1 fruit fly cellular context compared by ENCODE assay signal in the genomic region with DNA sequence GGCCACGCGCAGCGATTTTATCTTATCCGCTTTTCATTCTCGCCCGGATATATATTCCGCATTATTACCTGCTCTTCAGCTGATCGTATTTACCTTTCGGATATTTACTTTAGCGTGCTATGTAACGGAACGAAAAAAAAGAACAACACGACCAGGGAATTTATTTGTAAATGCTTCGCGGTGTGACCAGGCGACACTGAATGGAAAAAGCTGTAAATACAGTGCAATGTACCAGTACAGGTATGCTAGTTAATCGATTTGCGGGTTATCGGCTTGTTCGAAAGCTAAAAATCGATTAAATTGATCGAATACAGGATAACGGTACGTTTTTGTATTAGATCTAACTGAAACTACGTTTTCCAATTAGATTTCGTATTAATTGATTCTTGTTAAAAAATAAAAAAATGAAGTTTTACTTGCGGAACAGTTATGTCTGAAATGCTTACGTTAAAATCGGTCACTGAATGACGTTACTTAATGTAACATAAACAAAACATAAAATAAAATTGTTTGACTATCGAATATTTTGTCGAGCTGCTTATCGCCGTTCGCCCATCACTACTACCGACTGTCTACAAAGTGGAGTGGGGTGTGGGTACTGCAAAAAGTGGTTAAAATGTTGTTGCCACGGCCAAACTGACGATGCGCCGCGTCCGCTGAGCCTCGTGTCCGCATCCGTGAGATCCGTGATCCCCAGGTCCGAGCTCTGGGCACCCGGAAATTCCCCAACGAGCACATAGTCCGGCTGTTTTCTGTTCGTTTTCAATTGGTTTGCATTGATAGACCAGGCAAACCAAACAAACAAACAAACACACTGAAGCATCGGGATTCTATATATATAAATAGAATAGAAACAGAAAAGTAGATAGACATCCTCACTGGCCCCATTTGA.
TF ChIP-seq lines count a peak whose summit lies in the region.

A gene (minus strand): TSS at position 203 of the 892 bp plus-strand sequence.
A gene (plus strand): TSS at position 553 of the 892 bp plus-strand sequence.

TF ChIP-seq in whole organism, embryonic, 481 proteins besides CTCF, POLR2A, EP300 and RAD21 (continued from another document and continues in another):
- TF ChIP-seq Gug (GFP tag; IDR thresholded peaks at IDR 0.05; lab: Robert Waterston, UW): no peak
- peak; percentile 51 for TF ChIP-seq CG4424 (GFP tag; optimal IDR thresholded peaks at IDR 0.05; lab: Kevin White, UChicago)
- peak; percentile 77 for TF ChIP-seq CG15011 (GFP tag; optimal IDR thresholded peaks at IDR 0.05; lab: Kevin White, UChicago)
- peak; percentile 43 for TF ChIP-seq CG4820 (GFP tag; optimal IDR thresholded peaks at IDR 0.05; lab: Kevin White, UChicago)
- no peak for TF ChIP-seq Doc2 (GFP tag; IDR thresholded peaks at IDR 0.05; lab: Robert Waterston, UW)
- TF ChIP-seq CG30020 (tag; optimal IDR thresholded peaks at IDR 0.05; lab: Kevin White, UChicago): peak; percentile 66
- TF ChIP-seq CG12104 (GFP tag; optimal IDR thresholded peaks at IDR 0.05; lab: Kevin White, UChicago): peak; percentile 75
- TF ChIP-seq CG12155 (GFP tag; optimal IDR thresholded peaks at IDR 0.05; lab: Kevin White, UChicago): peak; percentile 62
- TF ChIP-seq CG10431 (GFP tag; optimal IDR thresholded peaks at IDR 0.05; lab: Kevin White, UChicago): no peak
- peak; percentile 31; the same call in 1 of the 3 replicates for TF ChIP-seq dysf (GFP tag; IDR thresholded peaks at IDR 0.05; lab: Robert Waterston, UW)
- peak; percentile 46; the same call in 1 of the 3 replicates for TF ChIP-seq Doc3 (GFP tag; IDR thresholded peaks at IDR 0.05; lab: Robert Waterston, UW; ENCODE audit: partially characterized antibody)
- peak; percentile 54 for TF ChIP-seq Nf-YB (GFP tag; optimal IDR thresholded peaks at IDR 0.05; lab: Kevin White, UChicago)
- peak; percentile 62 for TF ChIP-seq Hand (GFP tag; optimal IDR thresholded peaks at IDR 0.05; lab: Kevin White, UChicago)
- TF ChIP-seq Tbp (GFP tag; optimal IDR thresholded peaks at IDR 0.05; lab: Kevin White, UChicago): no peak
- peak; percentile 89 for TF ChIP-seq CG4328 (GFP tag; optimal IDR thresholded peaks at IDR 0.05; lab: Kevin White, UChicago)
- TF ChIP-seq zfh1 (GFP tag; IDR thresholded peaks at IDR 0.05; lab: Robert Waterston, UW): peak; percentile 78
- no peak for TF ChIP-seq bigmax (GFP tag; optimal IDR thresholded peaks at IDR 0.05; lab: Kevin White, UChicago)
- peak; percentile 56 for TF ChIP-seq CG1602 (GFP tag; optimal IDR thresholded peaks at IDR 0.05; lab: Kevin White, UChicago)
- TF ChIP-seq bowl (GFP tag; IDR thresholded peaks at IDR 0.05; lab: Robert Waterston, UW): 0 out of 2 replicates have a peak, but pooled peaks have one; percentile 37
- TF ChIP-seq inv (GFP tag; IDR thresholded peaks at IDR 0.05; lab: Robert Waterston, UW; ENCODE audit: partially characterized antibody): peak; percentile 54
- TF ChIP-seq pros (GFP tag; optimal IDR thresholded peaks at IDR 0.05; lab: Kevin White, UChicago): peak; percentile 41
- TF ChIP-seq nom (GFP tag; optimal IDR thresholded peaks at IDR 0.05; lab: Kevin White, UChicago): peak; percentile 80
- peak; percentile 80 for TF ChIP-seq seq (GFP tag; IDR thresholded peaks at IDR 0.05; lab: Robert Waterston, UW)
- no peak for TF ChIP-seq CG14667 (GFP tag; IDR thresholded peaks at IDR 0.05; lab: Robert Waterston, UW)
- peak; percentile 42; the same call in 1 of the 2 replicates for TF ChIP-seq CG17328 (GFP tag; IDR thresholded peaks at IDR 0.05; lab: Robert Waterston, UW)
- TF ChIP-seq CG10565 (GFP tag; optimal IDR thresholded peaks at IDR 0.05; lab: Kevin White, UChicago): no peak
- peak; percentile 80 for TF ChIP-seq Dek (tag; optimal IDR thresholded peaks at IDR 0.05; lab: Kevin White, UChicago)
- TF ChIP-seq sens (GFP tag; lab: Kevin White, UChicago): peak; percentile 94
- TF ChIP-seq CG1832 (GFP tag; optimal IDR thresholded peaks at IDR 0.05; lab: Kevin White, UChicago): no peak
- peak; percentile 45; the same call in 1 of the 2 replicates for TF ChIP-seq CG31441 (GFP tag; IDR thresholded peaks at IDR 0.05; lab: Robert Waterston, UW)
- TF ChIP-seq peb (GFP tag; IDR thresholded peaks at IDR 0.05; lab: Robert Waterston, UW): no peak
- peak; percentile 72 for TF ChIP-seq gro (GFP tag; optimal IDR thresholded peaks at IDR 0.05; lab: Kevin White, UChicago)
- peak; percentile 33 to 72 for TF ChIP-seq Hr51 (GFP tag; optimal IDR thresholded peaks at IDR 0.05; lab: Kevin White, UChicago)
- peak; percentile 27 for TF ChIP-seq CG8388 (GFP tag; optimal IDR thresholded peaks at IDR 0.05; lab: Kevin White, UChicago)
- peak; percentile 71 for TF ChIP-seq CG11723 (GFP tag; optimal IDR thresholded peaks at IDR 0.05; lab: Kevin White, UChicago)
- TF ChIP-seq CG18262 (tag; optimal IDR thresholded peaks at IDR 0.05; lab: Kevin White, UChicago): peak; percentile 63
- peak; percentile 66 for TF ChIP-seq CoRest (tag; optimal IDR thresholded peaks at IDR 0.05; lab: Kevin White, UChicago)
- peak; percentile 24; the same call in 1 of the 2 replicates for TF ChIP-seq CG2129 (GFP tag; IDR thresholded peaks at IDR 0.05; lab: Robert Waterston, UW; ENCODE audit: partially characterized antibody)
- peak; percentile 73 for TF ChIP-seq CG11695 (GFP tag; IDR thresholded peaks at IDR 0.05; lab: Robert Waterston, UW)
- peak; percentile 77 for TF ChIP-seq pzg (GFP tag; optimal IDR thresholded peaks at IDR 0.05; lab: Kevin White, UChicago)
- TF ChIP-seq CG13123 (GFP tag; optimal IDR thresholded peaks at IDR 0.05; lab: Kevin White, UChicago): peak; percentile 89
- TF ChIP-seq lov (optimal IDR thresholded peaks at IDR 0.05; lab: Kevin White, UChicago): no peak
- peak; percentile 61; the same call in 1 of the 3 replicates for TF ChIP-seq lov (GFP tag; IDR thresholded peaks at IDR 0.05; lab: Robert Waterston, UW)
- no peak for TF ChIP-seq prd (optimal IDR thresholded peaks at IDR 0.05; lab: Kevin White, UChicago)
- peak; percentile 48; the same call in 2 of the 3 replicates for TF ChIP-seq prd (GFP tag; IDR thresholded peaks at IDR 0.05; lab: Robert Waterston, UW)
- TF ChIP-seq CG34376 (GFP tag; optimal IDR thresholded peaks at IDR 0.05; lab: Kevin White, UChicago): peak; percentile 94
- peak; percentile 60 for TF ChIP-seq CG13287 (GFP tag; IDR thresholded peaks at IDR 0.05; lab: Robert Waterston, UW; ENCODE audit: partially characterized antibody)
- peak; percentile 71 for TF ChIP-seq CG31365 (tag; optimal IDR thresholded peaks at IDR 0.05; lab: Kevin White, UChicago)
- TF ChIP-seq ham (GFP tag; IDR thresholded peaks at IDR 0.05; lab: Robert Waterston, UW): no peak
- no peak for TF ChIP-seq dimm (GFP tag; IDR thresholded peaks at IDR 0.05; lab: Robert Waterston, UW)
- TF ChIP-seq Dip3 (GFP tag; optimal IDR thresholded peaks at IDR 0.05; lab: Kevin White, UChicago): peak; percentile 52
- no peak for TF ChIP-seq Dip2 (GFP tag; IDR thresholded peaks at IDR 0.05; lab: Robert Waterston, UW)
- TF ChIP-seq CG7963 (GFP tag; IDR thresholded peaks at IDR 0.05; lab: Robert Waterston, UW; ENCODE audit: partially characterized antibody): peak; percentile 71
- no peak for TF ChIP-seq cas (GFP tag; IDR thresholded peaks at IDR 0.05; lab: Robert Waterston, UW)
- peak; percentile 91 for TF ChIP-seq caup (GFP tag; optimal IDR thresholded peaks at IDR 0.05; lab: Kevin White, UChicago; ENCODE audit: severe bottlenecking)
- peak; percentile 29 for TF ChIP-seq CG18011 (GFP tag; optimal IDR thresholded peaks at IDR 0.05; lab: Kevin White, UChicago)
- TF ChIP-seq Ets65A (GFP tag; lab: Kevin White, UChicago): peak; percentile 55
- TF ChIP-seq dati (GFP tag; IDR thresholded peaks at IDR 0.05; lab: Robert Waterston, UW): no peak
- peak; percentile 66 for TF ChIP-seq da (GFP tag; optimal IDR thresholded peaks at IDR 0.05; lab: Kevin White, UChicago)
- TF ChIP-seq Trl (optimal IDR thresholded peaks at IDR 0.05; lab: Kevin White, UChicago): no peak
- peak; percentile 91 for TF ChIP-seq Trl (GFP tag; optimal IDR thresholded peaks at IDR 0.05; lab: Kevin White, UChicago)
- TF ChIP-seq gfzf (GFP tag; optimal IDR thresholded peaks at IDR 0.05; lab: Kevin White, UChicago): peak; percentile 84
- peak; percentile 86 for TF ChIP-seq CG8290 (GFP tag; optimal IDR thresholded peaks at IDR 0.05; lab: Kevin White, UChicago)
- peak; percentile 76 to 88 for TF ChIP-seq CG8290 (tag; optimal IDR thresholded peaks at IDR 0.05; lab: Kevin White, UChicago)
- peak; percentile 36 for TF ChIP-seq Adf1 (GFP tag; IDR thresholded peaks at IDR 0.05; lab: Robert Waterston, UW)
- peak; percentile 90 for TF ChIP-seq CG13894 (tag; optimal IDR thresholded peaks at IDR 0.05; lab: Kevin White, UChicago)
- TF ChIP-seq her (GFP tag; optimal IDR thresholded peaks at IDR 0.05; lab: Kevin White, UChicago): peak; percentile 85
- peak; percentile 59 for TF ChIP-seq p53 (GFP tag; optimal IDR thresholded peaks at IDR 0.05; lab: Kevin White, UChicago)
- TF ChIP-seq lola (GFP tag; optimal IDR thresholded peaks at IDR 0.05; lab: Kevin White, UChicago): peak in 1 of 3 experiments; percentile 64
- TF ChIP-seq CG12219 (GFP tag; optimal IDR thresholded peaks at IDR 0.05; lab: Kevin White, UChicago): peak; percentile 62
- peak; percentile 87 for TF ChIP-seq CG18599 (GFP tag; optimal IDR thresholded peaks at IDR 0.05; lab: Kevin White, UChicago)
- TF ChIP-seq fru (optimal IDR thresholded peaks at IDR 0.05; lab: Kevin White, UChicago): no peak
- peak; percentile 38 for TF ChIP-seq CG6254 (GFP tag; optimal IDR thresholded peaks at IDR 0.05; lab: Kevin White, UChicago)
- peak; percentile 85; the same call in 1 of the 2 replicates for TF ChIP-seq CG14014 (GFP tag; IDR thresholded peaks at IDR 0.05; lab: Robert Waterston, UW)
- TF ChIP-seq dm (GFP tag; optimal IDR thresholded peaks at IDR 0.05; lab: Kevin White, UChicago): peak; percentile 68
- TF ChIP-seq vvl (GFP tag; IDR thresholded peaks at IDR 0.05; lab: Robert Waterston, UW): peak; percentile 40
- peak; percentile 69; the same call in 1 of the 2 replicates for TF ChIP-seq sim (GFP tag; IDR thresholded peaks at IDR 0.05; lab: Robert Waterston, UW)
- TF ChIP-seq lbe (GFP tag; optimal IDR thresholded peaks at IDR 0.05; lab: Kevin White, UChicago): peak; percentile 68
- peak; percentile 64 for TF ChIP-seq BEAF-32 (GFP tag; optimal IDR thresholded peaks at IDR 0.05; lab: Kevin White, UChicago)
- TF ChIP-seq pfk (GFP tag; optimal IDR thresholded peaks at IDR 0.05; lab: Kevin White, UChicago): peak; percentile 85
- no peak for TF ChIP-seq CG8478 (optimal IDR thresholded peaks at IDR 0.05; lab: Kevin White, UChicago)
- TF ChIP-seq eve (GFP tag; optimal IDR thresholded peaks at IDR 0.05; lab: Kevin White, UChicago): no peak
- no peak for TF ChIP-seq CG15073 (GFP tag; optimal IDR thresholded peaks at IDR 0.05; lab: Kevin White, UChicago)
- peak; percentile 92 for TF ChIP-seq CG9437 (GFP tag; optimal IDR thresholded peaks at IDR 0.05; lab: Kevin White, UChicago)
- peak; percentile 68 for TF ChIP-seq CG7745 (tag; optimal IDR thresholded peaks at IDR 0.05; lab: Kevin White, UChicago)
- TF ChIP-seq CkIIα-i1 (GFP tag; IDR thresholded peaks at IDR 0.05; lab: Robert Waterston, UW): no peak
- peak; percentile 71 for TF ChIP-seq Bdp1 (GFP tag; optimal IDR thresholded peaks at IDR 0.05; lab: Kevin White, UChicago)
- no peak for TF ChIP-seq hkb (optimal IDR thresholded peaks at IDR 0.05; lab: Kevin White, UChicago)
- TF ChIP-seq hkb (GFP tag; IDR thresholded peaks at IDR 0.05; lab: Robert Waterston, UW): peak; percentile 83
- no peak for TF ChIP-seq Oaz (GFP tag; IDR thresholded peaks at IDR 0.05; lab: Robert Waterston, UW)
- no peak for TF ChIP-seq CG2889 (GFP tag; IDR thresholded peaks at IDR 0.05; lab: Robert Waterston, UW)
- TF ChIP-seq HLH54F (GFP tag; optimal IDR thresholded peaks at IDR 0.05; lab: Kevin White, UChicago): peak; percentile 65
- peak; percentile 26 for TF ChIP-seq gcm2 (GFP tag; optimal IDR thresholded peaks at IDR 0.05; lab: Kevin White, UChicago)
- no peak for TF ChIP-seq Drgx (GFP tag; IDR thresholded peaks at IDR 0.05; lab: Robert Waterston, UW)
- peak; percentile 81 for TF ChIP-seq CG17385 (GFP tag; optimal IDR thresholded peaks at IDR 0.05; lab: Kevin White, UChicago)
- TF ChIP-seq rib (GFP tag; IDR thresholded peaks at IDR 0.05; lab: Robert Waterston, UW): 0 out of 2 replicates have a peak, but pooled peaks have one; percentile 15
- peak; percentile 70; the same call in 1 of the 2 replicates for TF ChIP-seq HLH3B (GFP tag; IDR thresholded peaks at IDR 0.05; lab: Robert Waterston, UW)
- peak; percentile 20 for TF ChIP-seq phol (tag; optimal IDR thresholded peaks at IDR 0.05; lab: Kevin White, UChicago)
- TF ChIP-seq CG11696 (GFP tag; IDR thresholded peaks at IDR 0.05; lab: Robert Waterston, UW): peak; percentile 62
- TF ChIP-seq CG2116 (GFP tag; optimal IDR thresholded peaks at IDR 0.05; lab: Kevin White, UChicago): peak; percentile 96
- no peak for TF ChIP-seq Sox102F (GFP tag; optimal IDR thresholded peaks at IDR 0.05; lab: Kevin White, UChicago)
- peak; percentile 55 for TF ChIP-seq dmrt11E (tag; optimal IDR thresholded peaks at IDR 0.05; lab: Kevin White, UChicago)
- TF ChIP-seq CG8281 (tag; optimal IDR thresholded peaks at IDR 0.05; lab: Kevin White, UChicago): peak; percentile 52
- TF ChIP-seq jigr1 (GFP tag; IDR thresholded peaks at IDR 0.05; lab: Robert Waterston, UW): no peak
- TF ChIP-seq CG17829 (tag; optimal IDR thresholded peaks at IDR 0.05; lab: Kevin White, UChicago): peak; percentile 58
- TF ChIP-seq CG11093 (GFP tag; IDR thresholded peaks at IDR 0.05; lab: Robert Waterston, UW): peak; percentile 19; the same call in 1 of the 3 replicates
- TF ChIP-seq CG3065 (GFP tag; optimal IDR thresholded peaks at IDR 0.05; lab: Kevin White, UChicago): peak; percentile 57
- peak; percentile 56 for TF ChIP-seq slp2 (GFP tag; optimal IDR thresholded peaks at IDR 0.05; lab: Kevin White, UChicago)
- TF ChIP-seq chinmo (GFP tag; IDR thresholded peaks at IDR 0.05; lab: Robert Waterston, UW; ENCODE audit: partially characterized antibody): no peak
- TF ChIP-seq Mrtf (GFP tag; IDR thresholded peaks at IDR 0.05; lab: Robert Waterston, UW): no peak; the same call in 2 of the 3 replicates
- TF ChIP-seq CG2202 (tag; optimal IDR thresholded peaks at IDR 0.05; lab: Kevin White, UChicago): peak; percentile 79
- 0 out of 2 replicates have a peak, but pooled peaks have one; percentile 26 for TF ChIP-seq GATAe (GFP tag; conservative IDR thresholded peaks at IDR 0.05; lab: Robert Waterston, UW)
- peak; percentile 70 for TF ChIP-seq CG10654 (GFP tag; optimal IDR thresholded peaks at IDR 0.05; lab: Kevin White, UChicago)
- peak; percentile 50 for TF ChIP-seq CG9932 (GFP tag; IDR thresholded peaks at IDR 0.05; lab: Robert Waterston, UW)
- TF ChIP-seq Rfx (GFP tag; IDR thresholded peaks at IDR 0.05; lab: Robert Waterston, UW): peak; percentile 72; the same call in 1 of the 2 replicates
- peak; percentile 59; the same call in 1 of the 2 replicates for TF ChIP-seq CG3847 (GFP tag; IDR thresholded peaks at IDR 0.05; lab: Robert Waterston, UW)
- TF ChIP-seq CG12744 (GFP tag; optimal IDR thresholded peaks at IDR 0.05; lab: Kevin White, UChicago): peak; percentile 78
